Worm (Caenorhabditis elegans): Measurements from ENCODE around the gene unc-22.
A peak's percentile ranks its signal among the peaks of the same experiment; 100 is the strongest.

Gene unc-22

ce11 chrIV:12044844-12045738, 34.3 kb upstream of the unc-22 start (continued):
- peak in 1 of 3 experiments; percentile 18 for TF ChIP-seq dpl-1 (GFP tag; optimal IDR thresholded peaks at IDR 0.05)
- no peak for TF ChIP-seq xbp-1 (tag; optimal IDR thresholded peaks at IDR 0.05)
- TF ChIP-seq mep-1 (tag; optimal IDR thresholded peaks at IDR 0.05), result no peak
- no peak for TF ChIP-seq dsc-1 (tag; optimal IDR thresholded peaks at IDR 0.05)
- no peak for TF ChIP-seq ets-5 (GFP tag; IDR thresholded peaks at IDR 0.05)
- TF ChIP-seq nhr-90 (tag; optimal IDR thresholded peaks at IDR 0.05; ENCODE audit: poor library complexity), result peak; percentile 53
- no peak for TF ChIP-seq irx-1 (tag; optimal IDR thresholded peaks at IDR 0.05)
- no peak for TF ChIP-seq hlh-17 (GFP tag; optimal IDR thresholded peaks at IDR 0.05; ENCODE audit: borderline replicate concordance)
- TF ChIP-seq ama-1 (optimal IDR thresholded peaks at IDR 0.05), result no peak
- peak; percentile 69 for TF ChIP-seq blmp-1 (tag; optimal IDR thresholded peaks at IDR 0.05)
- no peak for TF ChIP-seq fkh-10 (GFP tag; optimal IDR thresholded peaks at IDR 0.05)
- no peak for TF ChIP-seq egl-27 (tag; optimal IDR thresholded peaks at IDR 0.05)
- TF ChIP-seq lin-14 (GFP tag; optimal IDR thresholded peaks at IDR 0.05), result peak; percentile 74
- TF ChIP-seq unc-86 (tag; optimal IDR thresholded peaks at IDR 0.05), result no peak
- peak; percentile 31 for TF ChIP-seq rnt-1 (tag; optimal IDR thresholded peaks at IDR 0.05)
- no peak for TF ChIP-seq C34B4.2 (tag; optimal IDR thresholded peaks at IDR 0.05)
- peak; percentile 22 for TF ChIP-seq nhr-19 (GFP tag; conservative IDR thresholded peaks at IDR 0.05)
- no peak for TF ChIP-seq unc-62 (GFP tag; optimal IDR thresholded peaks at IDR 0.05)

ce11 chrIV:12043054-12043453, 32.2 kb upstream of the unc-22 start:
- TF ChIP-seq nhr-71 (tag; optimal IDR thresholded peaks at IDR 0.05) (peak; percentile 6), pqm-1 (tag; optimal IDR thresholded peaks at IDR 0.05) (no peak), elt-2 (tag; optimal IDR thresholded peaks at IDR 0.05) (peak; percentile 14), alr-1 (tag; optimal IDR thresholded peaks at IDR 0.05; ENCODE audit: borderline replicate concordance) (no peak), nhr-19 (GFP tag; conservative IDR thresholded peaks at IDR 0.05) (peak; percentile 39; the same call in 1 of the 2 replicates), lin-35 (GFP tag; optimal IDR thresholded peaks at IDR 0.05) (peak in 1 of 2 experiments; percentile 25), nhr-20 (tag; optimal IDR thresholded peaks at IDR 0.05) (peak; percentile 32), nhr-47 (tag; optimal IDR thresholded peaks at IDR 0.05) (no peak), pax-3 (tag; optimal IDR thresholded peaks at IDR 0.05) (no peak)

ce11 chrIV:12040431-12040830, 29.6 kb upstream of the unc-22 start:
- TF ChIP-seq blmp-1 (tag; optimal IDR thresholded peaks at IDR 0.05), result peak; percentile 64
- TF ChIP-seq elt-2 (tag; optimal IDR thresholded peaks at IDR 0.05), result peak; percentile 14
- peak; percentile 2 for TF ChIP-seq nhr-71 (tag; optimal IDR thresholded peaks at IDR 0.05)
- no peak for TF ChIP-seq nhr-237 (tag; optimal IDR thresholded peaks at IDR 0.05)
- no peak for TF ChIP-seq Y116A8C.19 (tag; optimal IDR thresholded peaks at IDR 0.05; ENCODE audit: borderline replicate concordance)
- peak in 1 of 2 experiments; percentile 50 for TF ChIP-seq lin-35 (GFP tag; optimal IDR thresholded peaks at IDR 0.05)

DNA sequence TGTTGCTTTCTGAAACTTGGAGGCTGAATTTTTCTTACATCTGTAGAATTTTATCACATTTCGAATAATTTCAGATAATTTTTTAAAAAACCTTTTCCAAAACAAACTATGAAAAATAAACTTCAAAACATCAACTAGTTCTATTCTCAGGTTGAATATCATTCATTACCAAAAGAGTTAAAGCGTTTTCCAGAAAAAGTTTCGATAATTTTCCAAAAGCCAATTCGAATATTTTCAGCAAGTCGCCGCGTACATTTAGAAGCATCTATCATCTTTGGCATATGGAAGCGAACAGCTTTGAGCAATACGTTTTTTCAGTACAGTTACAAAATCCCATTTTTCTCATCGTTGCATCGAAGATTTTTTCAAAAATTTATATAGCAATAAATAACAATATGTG, 26.1 kb upstream of the unc-22 start:
- TF ChIP-seq nhr-90 (tag; optimal IDR thresholded peaks at IDR 0.05; ENCODE audit: poor library complexity) (peak; percentile 62), tbx-2 (tag; optimal IDR thresholded peaks at IDR 0.05) (no peak), lir-3 (tag; optimal IDR thresholded peaks at IDR 0.05; ENCODE audit: poor library complexity) (no peak), mef-2 (tag; optimal IDR thresholded peaks at IDR 0.05) (no peak), nhr-12 (tag; optimal IDR thresholded peaks at IDR 0.05) (no peak), irx-1 (tag; optimal IDR thresholded peaks at IDR 0.05) (no peak), C34B4.2 (tag; optimal IDR thresholded peaks at IDR 0.05) (no peak), swsn-7 (tag; optimal IDR thresholded peaks at IDR 0.05) (no peak), mep-1 (tag; optimal IDR thresholded peaks at IDR 0.05) (peak; percentile 17), efl-1 (optimal IDR thresholded peaks at IDR 0.05) (peak in 1 of 2 experiments; percentile 14), efl-1 (GFP tag; optimal IDR thresholded peaks at IDR 0.05 in 1 of 2) (peak in 1 of 2 experiments; percentile 33), egl-27 (tag; optimal IDR thresholded peaks at IDR 0.05) (no peak), lin-13 (GFP tag; optimal IDR thresholded peaks at IDR 0.05) (no peak), aha-1 (tag; optimal IDR thresholded peaks at IDR 0.05) (no peak), grh-1 (GFP tag; IDR thresholded peaks at IDR 0.05) (no peak), ceh-90 (tag; optimal IDR thresholded peaks at IDR 0.05) (no peak), zag-1 (tag; optimal IDR thresholded peaks at IDR 0.05) (no peak), hlh-17 (GFP tag; optimal IDR thresholded peaks at IDR 0.05; ENCODE audit: borderline replicate concordance) (no peak), dpl-1 (GFP tag; optimal IDR thresholded peaks at IDR 0.05) (no peak), ceh-88 (GFP tag; IDR thresholded peaks at IDR 0.05) (no peak), nhr-76 (tag; optimal IDR thresholded peaks at IDR 0.05) (no peak), lin-15B (tag; optimal IDR thresholded peaks at IDR 0.05) (no peak), lin-39 (tag; optimal IDR thresholded peaks at IDR 0.05) (no peak), fkh-10 (GFP tag; optimal IDR thresholded peaks at IDR 0.05) (no peak)
